Fruit fly (Drosophila melanogaster) whole organism, embryonic: ENCODE data around the gene CG9920.

Experiments
- CG10543 ChIP-seq: fragments of 200-800 bp; sonication (Bioruptor generic); optimal IDR thresholded peaks from 3 replicates; lab custom pipeline; 2017; ENCODE audit warnings: missing biosample characterization, mild to moderate bottlenecking, missing genetic modification characterization, moderate library complexity
- CG11247 ChIP-seq: fragments of 200-800 bp; sonication (Bioruptor generic); IDR thresholded peaks from 2 replicates; pipeline ENCODE4 v1.3.6; 2022; ENCODE audit warnings: missing biosample characterization, missing genetic modification characterization
- CG11504 ChIP-seq: fragments of 200-800 bp; sonication (Bioruptor generic); optimal IDR thresholded peaks from 3 replicates; lab custom pipeline; 2019; ENCODE audit warnings: missing biosample characterization, mild to moderate bottlenecking, missing genetic modification characterization, moderate library complexity
- CG12236 ChIP-seq: fragments of 200-800 bp; sonication (Bioruptor generic); optimal IDR thresholded peaks from 2 replicates; lab custom pipeline; 2016; ENCODE audit warnings: missing biosample characterization, missing genetic modification characterization
- CG13123 ChIP-seq: fragments of 200-800 bp; sonication (Bioruptor generic); optimal IDR thresholded peaks from 2 replicates; lab custom pipeline; 2016; ENCODE audit warnings: missing biosample characterization, missing genetic modification characterization
- CG13296 ChIP-seq: fragments of 200-800 bp; sonication (Bioruptor generic); optimal IDR thresholded peaks from 3 replicates; lab custom pipeline; 2018; ENCODE audit warnings: missing biosample characterization, mild to moderate bottlenecking, missing genetic modification characterization
- CG14710 ChIP-seq: fragments of 200-800 bp; sonication (Bioruptor generic); optimal IDR thresholded peaks from 3 replicates; lab custom pipeline; 2019; ENCODE audit warnings: missing biosample characterization, mild to moderate bottlenecking, missing genetic modification characterization, moderate library complexity
- CG15073 ChIP-seq: fragments of 200-800 bp; sonication (Bioruptor generic); optimal IDR thresholded peaks from 2 replicates; lab custom pipeline; 2016; ENCODE audit warnings: missing biosample characterization, missing genetic modification characterization
- CG1602 ChIP-seq: fragments of 200-800 bp; sonication (Bioruptor generic); optimal IDR thresholded peaks from 3 replicates; lab custom pipeline; 2016; ENCODE audit warnings: missing biosample characterization, missing genetic modification characterization
- CG17612 ChIP-seq: fragments of 200-800 bp; sonication (Bioruptor generic); IDR thresholded peaks from 2 replicates; pipeline ENCODE4 v1.3.6; 2022; ENCODE audit warnings: missing biosample characterization, missing genetic modification characterization
- CG18599 ChIP-seq: fragments of 200-800 bp; sonication (Bioruptor generic); optimal IDR thresholded peaks from 3 replicates; lab custom pipeline; 2017; ENCODE audit warnings: missing biosample characterization, missing genetic modification characterization, mild to moderate bottlenecking, moderate library complexity, missing genetic modification reagents
- CG31388 ChIP-seq: fragments of 200-800 bp; sonication (Bioruptor generic); optimal IDR thresholded peaks from 2 replicates; lab custom pipeline; 2016; ENCODE audit warnings: missing biosample characterization, missing genetic modification characterization
- CG3281 ChIP-seq: fragments of 200-800 bp; sonication (Bioruptor generic); optimal IDR thresholded peaks from 3 replicates; lab custom pipeline; 2017; ENCODE audit warnings: missing biosample characterization, mild to moderate bottlenecking, missing genetic modification characterization
- CG34376 ChIP-seq: fragments of 200-800 bp; sonication (Bioruptor generic); optimal IDR thresholded peaks from 2 replicates; lab custom pipeline; 2018; ENCODE audit warnings: missing biosample characterization, mild to moderate bottlenecking, missing genetic modification characterization
- CG4360 ChIP-seq: fragments of 200-800 bp; sonication (Bioruptor generic); IDR thresholded peaks from 2 replicates; pipeline ENCODE4 v1.3.6; 2022; ENCODE audit warnings: missing biosample characterization, missing genetic modification characterization
- CG6175 ChIP-seq: fragments of 200-800 bp; sonication (Bioruptor generic); IDR thresholded peaks from 3 replicates; pipeline ENCODE4 v1.3.6; 2022; ENCODE audit warnings: missing biosample characterization, missing genetic modification characterization
- CG7372 ChIP-seq: fragments of 200-800 bp; sonication (Bioruptor generic); IDR thresholded peaks from 2 replicates; pipeline ENCODE4 v1.3.6; 2022; ENCODE audit warnings: missing biosample characterization, missing genetic modification characterization
- CoRest ChIP-seq: fragments of 200-800 bp; sonication (Bioruptor generic); optimal IDR thresholded peaks from 3 replicates; lab custom pipeline; 2018; ENCODE audit warnings: missing biosample characterization, mild to moderate bottlenecking, missing genetic modification characterization, moderate library complexity
- Dfd ChIP-seq, 2 experiments: fragments of >200 bp; optimal IDR thresholded peaks; 2 replicates each; lab custom pipeline; 2017; ENCODE audit warnings: missing biosample characterization in 2 of 2, missing genetic modification characterization in 2 of 2
- E2f2 ChIP-seq: fragments of 200-800 bp; sonication (Bioruptor generic); IDR thresholded peaks from 2 replicates; pipeline ENCODE4 v1.3.6; 2022; ENCODE audit warnings: missing biosample characterization, missing genetic modification characterization
- Gsc ChIP-seq: fragments of 200-800 bp; sonication (Bioruptor generic); IDR thresholded peaks from 2 replicates; pipeline ENCODE4 v1.3.6; 2022; ENCODE audit warnings: missing biosample characterization, missing genetic modification characterization
- Hmr ChIP-seq: fragments of 200-800 bp; sonication (Bioruptor generic); optimal IDR thresholded peaks from 3 replicates; lab custom pipeline; 2017; ENCODE audit warnings: mild to moderate bottlenecking, missing biosample characterization, missing genetic modification reagents, missing genetic modification characterization
- Jarid2 ChIP-seq: fragments of 200-800 bp; sonication (Bioruptor generic); optimal IDR thresholded peaks from 3 replicates; lab custom pipeline; 2017; ENCODE audit warnings: mild to moderate bottlenecking, missing biosample characterization, missing genetic modification reagents, missing genetic modification characterization
- NFAT ChIP-seq: fragments of 200-800 bp; sonication (Bioruptor generic); IDR thresholded peaks from 2 replicates; pipeline ENCODE4 v1.3.6; 2022; ENCODE audit warnings: missing biosample characterization, missing genetic modification characterization
- Nf-YA ChIP-seq: fragments of 200-800 bp; sonication (Bioruptor generic); IDR thresholded peaks from 2 replicates; pipeline ENCODE4 v1.3.6; 2022; ENCODE audit warnings: missing biosample characterization, missing genetic modification characterization
- Pdp1 ChIP-seq, 2 experiments: fragments of 200-800 bp; sonication (Bioruptor generic); optimal IDR thresholded peaks; 3 replicates each; lab custom pipeline; 2016; ENCODE audit warnings: missing biosample characterization in 2 of 2, missing genetic modification characterization in 2 of 2, mild to moderate bottlenecking in 1 of 2, moderate library complexity in 1 of 2
- Sry-β ChIP-seq: fragments of 200-800 bp; sonication (Bioruptor generic); optimal IDR thresholded peaks from 2 replicates; lab custom pipeline; 2018; ENCODE audit warnings: missing biosample characterization, mild to moderate bottlenecking, missing genetic modification characterization, moderate library complexity
- al ChIP-seq: fragments of 200-800 bp; sonication (Bioruptor generic); IDR thresholded peaks from 2 replicates; pipeline ENCODE4 v1.3.6; 2022; ENCODE audit warnings: missing biosample characterization, missing genetic modification characterization
- amos ChIP-seq: fragments of 200-800 bp; sonication (Bioruptor generic); IDR thresholded peaks from 2 replicates; pipeline ENCODE4 v1.3.6; 2022; ENCODE audit warnings: missing biosample characterization, missing genetic modification characterization; ENCODE audit not compliant: partially characterized antibody
- ase ChIP-seq: fragments of 200-800 bp; sonication (Bioruptor generic); IDR thresholded peaks from 3 replicates; pipeline ENCODE4 v1.3.6; 2022; ENCODE audit warnings: missing biosample characterization, missing genetic modification characterization
- bab2 ChIP-seq: fragments of 200-800 bp; sonication (Bioruptor generic); optimal IDR thresholded peaks from 2 replicates; lab custom pipeline; 2016; ENCODE audit warnings: missing biosample characterization, missing genetic modification characterization
- cas ChIP-seq: fragments of 200-800 bp; sonication (Bioruptor generic); IDR thresholded peaks from 2 replicates; pipeline ENCODE4 v1.3.6; 2022; ENCODE audit warnings: missing biosample characterization, missing genetic modification characterization
- cg ChIP-seq: fragments of 200-800 bp; sonication (Bioruptor generic); optimal IDR thresholded peaks from 3 replicates; lab custom pipeline; 2019; ENCODE audit warnings: missing biosample characterization, mild to moderate bottlenecking, missing genetic modification characterization, moderate library complexity
- dm ChIP-seq: fragments of 200-800 bp; sonication (Bioruptor generic); optimal IDR thresholded peaks from 3 replicates; lab custom pipeline; 2016; ENCODE audit warnings: missing biosample characterization, missing genetic modification characterization
- gce ChIP-seq: fragments of 200-800 bp; sonication (Bioruptor generic); IDR thresholded peaks from 3 replicates; pipeline ENCODE4 v1.3.6; 2022; ENCODE audit warnings: missing biosample characterization, missing genetic modification characterization
- gfzf ChIP-seq: fragments of 200-800 bp; sonication (Bioruptor generic); optimal IDR thresholded peaks from 2 replicates; lab custom pipeline; 2016; ENCODE audit warnings: missing biosample characterization, mild to moderate bottlenecking, missing genetic modification characterization, moderate library complexity
- gt ChIP-seq: fragments of 200-800 bp; sonication (Bioruptor generic); IDR thresholded peaks from 2 replicates; pipeline ENCODE4 v1.3.6; 2022; ENCODE audit warnings: missing biosample characterization, missing genetic modification characterization
- ham ChIP-seq: fragments of 200-800 bp; sonication (Bioruptor generic); IDR thresholded peaks from 2 replicates; pipeline ENCODE4 v1.3.6; 2022; ENCODE audit warnings: missing biosample characterization, missing genetic modification characterization
- kah ChIP-seq: fragments of 200-800 bp; sonication (Bioruptor generic); optimal IDR thresholded peaks from 2 replicates; lab custom pipeline; 2018; ENCODE audit warnings: missing biosample characterization, mild to moderate bottlenecking, missing genetic modification characterization
- lmd ChIP-seq: fragments of 200-800 bp; sonication (Bioruptor generic); IDR thresholded peaks from 2 replicates; pipeline ENCODE4 v1.3.6; 2022; ENCODE audit warnings: missing biosample characterization, missing genetic modification characterization
- phol ChIP-seq: fragments of 200-800 bp; sonication (Bioruptor generic); optimal IDR thresholded peaks from 3 replicates; lab custom pipeline; 2018; ENCODE audit warnings: missing biosample characterization, mild to moderate bottlenecking, missing genetic modification characterization, moderate library complexity
- pita ChIP-seq: fragments of 200-800 bp; sonication (Bioruptor generic); optimal IDR thresholded peaks from 2 replicates; lab custom pipeline; 2017; ENCODE audit warnings: missing biosample characterization, mild to moderate bottlenecking, missing genetic modification characterization
- psq ChIP-seq: fragments of 200-800 bp; sonication (Bioruptor generic); optimal IDR thresholded peaks from 2 replicates; lab custom pipeline; 2017; ENCODE audit warnings: missing biosample characterization, missing genetic modification characterization
- row ChIP-seq: fragments of 200-800 bp; sonication (Bioruptor generic); IDR thresholded peaks from 3 replicates; pipeline ENCODE4 v1.3.6; 2022; ENCODE audit warnings: missing biosample characterization, missing genetic modification characterization
- sc ChIP-seq, 3 experiments: fragments of >200 bp in 2 of 3; fragments of 200-800 bp in 1 of 3; sonication (Bioruptor generic) in 1 of 3; optimal IDR thresholded peaks; 2 replicates in 2 of 3; 3 replicates in 1 of 3; lab custom pipeline; 2017; ENCODE audit warnings: mild to moderate bottlenecking in 1 of 3, missing biosample characterization in 1 of 3, missing genetic modification characterization in 1 of 3, missing genetic modification reagents in 1 of 3
- scrt ChIP-seq: fragments of 200-800 bp; sonication (Bioruptor generic); optimal IDR thresholded peaks from 2 replicates; lab custom pipeline; 2018; ENCODE audit warnings: missing biosample characterization, mild to moderate bottlenecking, missing genetic modification characterization, moderate library complexity
- shn ChIP-seq: fragments of 200-800 bp; sonication (Bioruptor generic); optimal IDR thresholded peaks from 3 replicates; lab custom pipeline; 2016; ENCODE audit warnings: missing biosample characterization, missing genetic modification characterization
- sima ChIP-seq: fragments of 200-800 bp; sonication (Bioruptor generic); optimal IDR thresholded peaks from 2 replicates; lab custom pipeline; 2016; ENCODE audit warnings: missing biosample characterization, missing genetic modification characterization
- tgo ChIP-seq: fragments of 200-800 bp; sonication (Bioruptor generic); IDR thresholded peaks from 3 replicates; pipeline ENCODE4 v1.3.6; 2022; ENCODE audit warnings: missing biosample characterization, missing genetic modification characterization
- twi ChIP-seq: fragments of 200-800 bp; optimal IDR thresholded peaks from 2 replicates; lab custom pipeline; 2019; ENCODE audit warnings: missing biosample characterization, mild to moderate bottlenecking, missing genetic modification characterization, moderate library complexity
- wdn ChIP-seq: fragments of 200-800 bp; sonication (Bioruptor generic); IDR thresholded peaks from 2 replicates; pipeline ENCODE4 v1.3.6; 2022; ENCODE audit warnings: missing biosample characterization, missing genetic modification characterization

Gene CG9920

dm6 chr3R:14077026-14077425, 20.9 kb downstream of the CG9920 start (continued):
- TF ChIP-seq CG17612, result 0 out of 2 replicates have a peak, but pooled peaks have one; percentile 32
- no peak for TF ChIP-seq cas (GFP tag; lab: Robert Waterston, UW)
- no peak for TF ChIP-seq CG1602 (GFP tag; lab: Kevin White, UChicago)
- TF ChIP-seq twi (tag; lab: Kevin White, UChicago), result no peak
- no peak for TF ChIP-seq cg (GFP tag; lab: Kevin White, UChicago)
- TF ChIP-seq CG10543 (GFP tag; lab: Kevin White, UChicago), result no peak
- TF ChIP-seq CG6175 (GFP tag; lab: Robert Waterston, UW), result no peak
- no peak for TF ChIP-seq Gsc (GFP tag; lab: Robert Waterston, UW)
- TF ChIP-seq CG18599 (GFP tag; lab: Kevin White, UChicago), result peak; percentile 36
- TF ChIP-seq Hmr, result no peak
- TF ChIP-seq CG7372, result no peak
- no peak for TF ChIP-seq psq (GFP tag; lab: Kevin White, UChicago)
- peak; percentile 60; the same call in 1 of the 3 replicates for TF ChIP-seq tgo (GFP tag; lab: Robert Waterston, UW)
- peak; percentile 50 for TF ChIP-seq lmd (GFP tag; lab: Robert Waterston, UW)
- peak; percentile 8 for TF ChIP-seq CoRest (tag; lab: Kevin White, UChicago)
- TF ChIP-seq wdn (GFP tag; lab: Robert Waterston, UW), result no peak
- no peak for TF ChIP-seq NFAT (GFP tag; lab: Robert Waterston, UW)
- no peak for TF ChIP-seq E2f2
- TF ChIP-seq CG15073 (GFP tag; lab: Kevin White, UChicago), result no peak
- no peak for TF ChIP-seq gfzf (GFP tag; lab: Kevin White, UChicago)
- peak; percentile 40 for TF ChIP-seq CG3281 (GFP tag; lab: Kevin White, UChicago)
- TF ChIP-seq row (GFP tag; lab: Robert Waterston, UW), result peak; percentile 59
- TF ChIP-seq gt, result no peak
- no peak for TF ChIP-seq Dfd (GFP tag; optimal IDR thresholded peaks at IDR 0.05; lab: Kevin White, UChicago)
- no peak for TF ChIP-seq CG31388
- TF ChIP-seq CG13296, result peak; percentile 21
- no peak for TF ChIP-seq CG12236
- no peak for TF ChIP-seq gce (GFP tag; lab: Robert Waterston, UW)
- peak; percentile 17 for TF ChIP-seq Jarid2 (GFP tag; lab: Kevin White, UChicago)
- no peak for TF ChIP-seq shn
- no peak for TF ChIP-seq Nf-YA (GFP tag; lab: Robert Waterston, UW)
- TF ChIP-seq ham (GFP tag; lab: Robert Waterston, UW), result 0 out of 2 replicates have a peak, but pooled peaks have one; percentile 6
- peak; percentile 45 for TF ChIP-seq phol (tag; lab: Kevin White, UChicago)
- TF ChIP-seq CG13123, result no peak
- TF ChIP-seq al (GFP tag; lab: Robert Waterston, UW), result no peak
- TF ChIP-seq sc (optimal IDR thresholded peaks at IDR 0.05; lab: Kevin White, UChicago), result no peak
- TF ChIP-seq sc (GFP tag; optimal IDR thresholded peaks at IDR 0.05; lab: Kevin White, UChicago), result no peak
- TF ChIP-seq ase (GFP tag; lab: Robert Waterston, UW), result peak; percentile 57; the same call in 2 of the 3 replicates
- no peak for TF ChIP-seq Sry-β (GFP tag; lab: Kevin White, UChicago)
- TF ChIP-seq CG11247 (GFP tag; lab: Robert Waterston, UW), result peak; percentile 66; the same call in 1 of the 2 replicates
- TF ChIP-seq pita (GFP tag; lab: Kevin White, UChicago), result no peak
- TF ChIP-seq amos (GFP tag; lab: Robert Waterston, UW), result no peak
- no peak for TF ChIP-seq CG4360 (GFP tag; lab: Robert Waterston, UW)
- no peak for TF ChIP-seq CG34376 (GFP tag; lab: Kevin White, UChicago)
- no peak for TF ChIP-seq sima (GFP tag; lab: Kevin White, UChicago)
- TF ChIP-seq CG14710, result peak; percentile 5
- peak in 1 of 2 experiments; percentile 33 for TF ChIP-seq Pdp1 (GFP tag; optimal IDR thresholded peaks at IDR 0.05; lab: Kevin White, UChicago)
- peak; percentile 73 for TF ChIP-seq CG11504 (tag; lab: Kevin White, UChicago)
- TF ChIP-seq bab2 (GFP tag; lab: Kevin White, UChicago), result no peak
- peak; percentile 24 for TF ChIP-seq scrt (GFP tag; lab: Kevin White, UChicago)
- no peak for TF ChIP-seq kah (GFP tag; lab: Kevin White, UChicago)
- no peak for TF ChIP-seq dm (GFP tag; lab: Kevin White, UChicago)
